Worm (Caenorhabditis elegans) whole organism, early embryonic: ENCODE results near the gene nol-10.

Experiments
- B0310.2 ChIP-seq: sonication (generic microtip); optimal IDR thresholded peaks from 2 replicates; lab custom pipeline; 2016; ENCODE audit warnings: mild to moderate bottlenecking, missing genetic modification characterization, missing compliant biosample characterization
- F13C5.2 ChIP-seq: sonication (generic microtip); optimal IDR thresholded peaks from 2 replicates; lab custom pipeline; 2017; ENCODE audit warnings: mild to moderate bottlenecking, missing genetic modification characterization, inconsistent platforms, missing compliant biosample characterization
- aly-1 ChIP-seq: sonication (generic microtip); optimal IDR thresholded peaks from 2 replicates; lab custom pipeline; 2016; ENCODE audit warnings: missing genetic modification characterization, missing compliant biosample characterization
- ama-1 ChIP-seq: fragments of 150-350 bp; optimal IDR thresholded peaks from 2 replicates; lab custom pipeline; 2014
- ceh-13 ChIP-seq: fragments of 200-800 bp; sonication (Bioruptor generic); optimal IDR thresholded peaks from 2 replicates; lab custom pipeline; 2018; ENCODE audit warnings: mild to moderate bottlenecking, missing genetic modification characterization, missing compliant biosample characterization
- ceh-36 ChIP-seq: sonication (generic microtip); optimal IDR thresholded peaks from 2 replicates; lab custom pipeline; 2016; ENCODE audit warnings: missing genetic modification characterization, inconsistent platforms, missing compliant biosample characterization
- ets-7 ChIP-seq: sonication (generic microtip); optimal IDR thresholded peaks from 2 replicates; lab custom pipeline; 2016; ENCODE audit warnings: missing genotype, missing genetic modification characterization, missing compliant biosample characterization
- flt-1 ChIP-seq: fragments of 200-800 bp; sonication (Bioruptor generic); IDR thresholded peaks from 2 replicates; pipeline ENCODE4 v1.3.6; 2022; ENCODE audit warnings: missing genetic modification characterization, missing compliant biosample characterization
- hmbx-1 ChIP-seq: sonication (generic microtip); optimal IDR thresholded peaks from 2 replicates; lab custom pipeline; 2016; ENCODE audit warnings: mild to moderate bottlenecking, missing genetic modification characterization, missing compliant biosample characterization
- hmg-4 ChIP-seq: fragments of 200-800 bp; sonication (Bioruptor generic); optimal IDR thresholded peaks from 2 replicates; lab custom pipeline; 2018; ENCODE audit warnings: mild to moderate bottlenecking, missing genetic modification characterization, missing compliant biosample characterization
- hnd-1 ChIP-seq: sonication (generic microtip); optimal IDR thresholded peaks from 2 replicates; lab custom pipeline; 2016; ENCODE audit warnings: missing genetic modification characterization, missing compliant biosample characterization
- pes-1 ChIP-seq: fragments of 200-800 bp; sonication (Bioruptor generic); IDR thresholded peaks from 2 replicates; pipeline ENCODE4 v1.3.6; 2022; ENCODE audit warnings: missing genetic modification reagents, missing genetic modification characterization, missing compliant biosample characterization
- scrt-1 ChIP-seq: fragments of 200-800 bp; sonication (Bioruptor generic); IDR thresholded peaks from 2 replicates; pipeline ENCODE4 v1.3.6; 2022; ENCODE audit warnings: missing genetic modification characterization, missing compliant biosample characterization
- sea-1 ChIP-seq: fragments of 200-800 bp; sonication (Bioruptor generic); conservative IDR thresholded peaks from 2 replicates; pipeline ENCODE4 v1.3.6; 2022; ENCODE audit warnings: missing genetic modification characterization, missing compliant biosample characterization
- tbx-11 ChIP-seq: fragments of 200-800 bp; sonication (Bioruptor generic); IDR thresholded peaks from 2 replicates; pipeline ENCODE4 v1.3.6; 2022; ENCODE audit warnings: missing genetic modification characterization, missing compliant biosample characterization
- tbx-37 ChIP-seq: fragments of 200-800 bp; sonication (Bioruptor generic); conservative IDR thresholded peaks from 2 replicates; pipeline ENCODE4 v1.3.6; 2022; ENCODE audit warnings: missing genetic modification reagents, missing genetic modification characterization, missing compliant biosample characterization
- tra-4 ChIP-seq: sonication (generic microtip); optimal IDR thresholded peaks from 2 replicates; lab custom pipeline; 2017; ENCODE audit warnings: missing genetic modification characterization, missing compliant biosample characterization

Gene nol-10

DNA sequence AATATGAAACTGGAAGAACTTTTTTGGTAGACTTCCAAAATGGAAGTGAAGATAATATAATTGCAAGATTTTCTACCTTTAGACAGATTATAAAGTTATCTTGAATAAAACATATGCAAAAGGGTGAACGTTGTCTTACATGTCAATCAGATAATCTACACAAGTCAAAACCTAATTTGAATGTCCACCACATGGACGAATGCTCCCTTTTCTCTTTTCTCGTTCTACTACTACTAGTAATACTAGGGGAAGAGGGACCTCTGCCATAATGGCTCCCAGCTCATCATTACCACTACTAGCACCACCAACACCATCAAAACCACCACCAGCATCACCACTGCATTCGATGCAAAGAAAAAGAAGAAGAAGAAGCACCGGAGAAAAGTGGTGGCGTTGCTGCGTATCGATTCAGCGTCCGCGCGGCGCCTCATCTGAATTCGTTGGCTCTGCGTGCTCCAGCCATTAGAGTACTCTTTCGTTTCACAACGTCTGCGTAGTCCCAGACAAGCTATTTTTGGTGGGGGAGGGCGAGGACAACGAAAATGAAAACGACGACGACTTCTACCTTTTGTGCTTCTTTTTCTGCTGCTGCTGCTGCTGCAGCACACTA is 5.0 kb downstream of the nol-10 start:
- TF ChIP-seq scrt-1 (GFP tag; lab: Robert Waterston, UW) = no peak
- TF ChIP-seq aly-1 (tag; lab: Kevin White, UChicago) = no peak
- TF ChIP-seq hmbx-1 (tag; lab: Kevin White, UChicago) = no peak
- no peak for TF ChIP-seq ceh-13 (GFP tag; lab: Kevin White, UChicago)
- no peak for TF ChIP-seq B0310.2 (tag; lab: Kevin White, UChicago)

ce11 chrIV:7586972-7587371 is 6.6 kb downstream of the nol-10 start:
- TF ChIP-seq tbx-11 (GFP tag; lab: Robert Waterston, UW) (no peak), F13C5.2 (no peak)

DNA sequence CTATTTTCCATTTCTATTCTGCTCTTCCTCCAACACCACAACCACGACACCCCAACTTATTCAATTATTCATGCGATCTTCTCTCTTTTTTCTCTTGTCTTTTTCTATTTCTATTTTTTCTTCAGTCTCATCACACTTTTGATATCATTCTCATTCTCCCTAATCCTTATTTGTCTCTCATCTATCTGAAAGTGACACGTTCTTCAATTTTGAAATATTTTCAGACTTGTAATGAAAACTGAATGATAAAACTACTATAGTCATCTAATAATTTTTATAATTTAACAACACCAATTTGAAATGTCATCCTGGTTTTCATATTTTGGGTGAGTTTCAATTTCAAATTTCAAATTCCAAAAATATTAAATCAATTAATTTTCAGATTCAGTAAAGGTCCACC is 8.2 kb downstream of the nol-10 start, which contains the start of gene cla-1:
Gene cla-1 (plus strand): TSS at position 301 of the 400 bp plus-strand sequence.
- TF ChIP-seq aly-1 (tag; lab: Kevin White, UChicago) (no peak), hnd-1 (tag; lab: Kevin White, UChicago) (no peak), ets-7 (no peak), F13C5.2 (no peak), ceh-13 (GFP tag; lab: Kevin White, UChicago) (no peak), B0310.2 (tag; lab: Kevin White, UChicago) (no peak), flt-1 (GFP tag; lab: Robert Waterston, UW) (no peak), scrt-1 (GFP tag; lab: Robert Waterston, UW) (no peak), ceh-36 (tag; lab: Kevin White, UChicago) (no peak), tra-4 (no peak)

ce11 chrIV:7605413-7605812 is 25.0 kb downstream of the nol-10 start:
- TF ChIP-seq F13C5.2 (no peak), sea-1 (no peak), ceh-13 (GFP tag; lab: Kevin White, UChicago) (no peak), scrt-1 (GFP tag; lab: Robert Waterston, UW) (no peak)

DNA sequence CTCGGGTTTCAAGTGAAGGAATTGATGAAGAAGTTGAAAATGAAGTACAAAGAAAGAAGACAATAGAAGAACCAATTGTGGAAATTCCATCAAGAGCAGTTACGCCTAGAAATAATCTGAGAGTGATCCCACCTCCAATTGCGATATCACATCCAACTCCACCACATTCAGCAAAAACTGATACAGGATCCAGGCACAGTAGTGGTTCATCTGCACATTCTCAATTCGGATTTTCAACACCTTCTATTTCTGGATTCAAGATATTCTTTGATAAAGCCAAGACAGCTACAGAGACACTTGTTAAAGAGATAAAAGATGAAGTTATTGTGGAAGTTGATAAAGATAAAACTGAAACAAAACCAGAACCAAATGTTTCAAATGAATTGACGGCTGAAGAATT is 27.7 kb downstream of the nol-10 start:
- no peak for TF ChIP-seq hmbx-1 (tag; lab: Kevin White, UChicago)
- no peak for TF ChIP-seq hmg-4
- TF ChIP-seq ceh-36 (tag; lab: Kevin White, UChicago) = no peak
- TF ChIP-seq ama-1 (lab: Kevin White, UChicago) = no peak
- no peak for TF ChIP-seq tbx-37 (GFP tag; lab: Robert Waterston, UW)
- TF ChIP-seq aly-1 (tag; lab: Kevin White, UChicago) = no peak

ce11 chrIV:7611396-7611795 is 31.0 kb downstream of the nol-10 start:
- TF ChIP-seq hmg-4 (no peak), ets-7 (no peak), ceh-13 (GFP tag; lab: Kevin White, UChicago) (no peak), hmbx-1 (tag; lab: Kevin White, UChicago) (no peak), F13C5.2 (no peak), pes-1 (GFP tag; lab: Robert Waterston, UW) (no peak), flt-1 (GFP tag; lab: Robert Waterston, UW) (no peak), aly-1 (tag; lab: Kevin White, UChicago) (no peak), tbx-11 (GFP tag; lab: Robert Waterston, UW) (no peak), ceh-36 (tag; lab: Kevin White, UChicago) (no peak)

- no peak for TF ChIP-seq ama-1 (lab: Kevin White, UChicago)
- no peak for TF ChIP-seq ceh-36 (tag; lab: Kevin White, UChicago)
- no peak for TF ChIP-seq flt-1 (GFP tag; lab: Robert Waterston, UW)
Observed at ce11 chrIV:7612523-7612922, 32.1 kb downstream of the nol-10 start.

ce11 chrIV:7619261-7619660 is 38.9 kb downstream of the nol-10 start:
- TF ChIP-seq ceh-13 (GFP tag; lab: Kevin White, UChicago) = no peak
- no peak for TF ChIP-seq hnd-1 (tag; lab: Kevin White, UChicago)
- no peak for TF ChIP-seq pes-1 (GFP tag; lab: Robert Waterston, UW)
- no peak for TF ChIP-seq hmbx-1 (tag; lab: Kevin White, UChicago)
- TF ChIP-seq B0310.2 (tag; lab: Kevin White, UChicago) = no peak
- TF ChIP-seq tbx-11 (GFP tag; lab: Robert Waterston, UW) = 0 out of 2 replicates have a peak, but pooled peaks have one; percentile 21
- TF ChIP-seq flt-1 (GFP tag; lab: Robert Waterston, UW) = no peak
- TF ChIP-seq sea-1 = 0 out of 2 replicates have a peak, but pooled peaks have one; percentile 9

- TF ChIP-seq ets-7 (no peak), ceh-13 (GFP tag; lab: Kevin White, UChicago) (no peak), hnd-1 (tag; lab: Kevin White, UChicago) (no peak), tra-4 (no peak), ceh-36 (tag; lab: Kevin White, UChicago) (no peak), scrt-1 (GFP tag; lab: Robert Waterston, UW) (no peak)
Observed at ce11 chrIV:7620450-7620849, 40.1 kb downstream of the nol-10 start.
